Worm (Caenorhabditis elegans) whole organism, L3 larva: ENCODE measurements around the gene F11A10.5.

Experiments
- fos-1 ChIP-seq: fragments of 150-350 bp; optimal IDR thresholded peaks from 2 replicates; lab custom pipeline; 2014; ENCODE audit warnings: missing biosample characterization, missing genetic modification characterization
- lin-15B ChIP-seq: fragments of 150-350 bp; optimal IDR thresholded peaks from 2 replicates; lab custom pipeline; 2014; ENCODE audit warnings: missing biosample characterization, missing genetic modification characterization
- nhr-43 ChIP-seq: sonication (generic microtip); optimal IDR thresholded peaks from 2 replicates; lab custom pipeline; 2016; ENCODE audit warnings: mild to moderate bottlenecking, missing genetic modification characterization, missing compliant biosample characterization; ENCODE audit not compliant: poor library complexity, severe bottlenecking
- nhr-77 ChIP-seq: fragments of 150-350 bp; optimal IDR thresholded peaks from 2 replicates; lab custom pipeline; 2014; ENCODE audit warnings: missing biosample characterization, missing genetic modification characterization
- snpc-4 ChIP-seq: fragments of 150-350 bp; optimal IDR thresholded peaks from 2 replicates; lab custom pipeline; 2014; ENCODE audit warnings: missing biosample characterization, missing genetic modification characterization
- ztf-4 ChIP-seq: fragments of 150-350 bp; optimal IDR thresholded peaks from 2 replicates; lab custom pipeline; 2014; ENCODE audit warnings: missing biosample characterization, missing genetic modification characterization

- TF ChIP-seq ztf-4 (no peak), fos-1 (tag; lab: Kevin White, UChicago) (no peak), snpc-4 (tag; lab: Kevin White, UChicago) (no peak), nhr-77 (tag; lab: Kevin White, UChicago) (no peak), nhr-43 (tag; lab: Kevin White, UChicago) (no peak), lin-15B (tag; lab: Kevin White, UChicago) (no peak)
Observed at ce11 chrIV:12109743-12110142, 15.8 kb downstream of the F11A10.5 start.
